Worm (Caenorhabditis elegans) whole organism, mixed stage, embryonic: ENCODE data around the gene gcy-5.
"Not testable (repeated sequence)": the region's sequence is repeated elsewhere in the genome, so short reads cannot be mapped to it uniquely, and the experiment has no call there.

ENCODE experiments used
- M03D4.4 ChIP-seq: sonication (generic microtip); optimal IDR thresholded peaks from 2 replicates; lab custom pipeline; 2017; ENCODE audit warnings: mild to moderate bottlenecking, missing genetic modification characterization, missing compliant biosample characterization
- bed-3 ChIP-seq: fragments of 200-800 bp; sonication (Bioruptor generic); optimal IDR thresholded peaks from 3 replicates; lab custom pipeline; 2018; ENCODE audit warnings: mild to moderate bottlenecking, missing genetic modification characterization, moderate library complexity, missing compliant biosample characterization
- ces-1 ChIP-seq: fragments of 150-350 bp; optimal IDR thresholded peaks from 2 replicates; lab custom pipeline; 2014; ENCODE audit warnings: missing biosample characterization, missing genetic modification reagents, missing genetic modification characterization
- elt-1 ChIP-seq: sonication (generic microtip); optimal IDR thresholded peaks from 2 replicates; lab custom pipeline; 2017; ENCODE audit warnings: missing genetic modification characterization, mild to moderate bottlenecking, missing compliant biosample characterization, antibody characterized with exemption, moderate library complexity, borderline replicate concordance; ENCODE audit not compliant: insufficient read depth
- lin-13 ChIP-seq: fragments of 150-350 bp; optimal IDR thresholded peaks from 2 replicates; lab custom pipeline; 2014; ENCODE audit warnings: missing biosample characterization, missing genetic modification characterization
- lsy-2 ChIP-seq: fragments of 150-350 bp; optimal IDR thresholded peaks from 2 replicates; lab custom pipeline; 2014; ENCODE audit warnings: missing biosample characterization, missing genetic modification characterization
- sptf-1 ChIP-seq: sonication (generic microtip); optimal IDR thresholded peaks from 2 replicates; lab custom pipeline; 2017; ENCODE audit warnings: mild to moderate bottlenecking, missing genetic modification characterization, moderate library complexity, missing compliant biosample characterization

DNA sequence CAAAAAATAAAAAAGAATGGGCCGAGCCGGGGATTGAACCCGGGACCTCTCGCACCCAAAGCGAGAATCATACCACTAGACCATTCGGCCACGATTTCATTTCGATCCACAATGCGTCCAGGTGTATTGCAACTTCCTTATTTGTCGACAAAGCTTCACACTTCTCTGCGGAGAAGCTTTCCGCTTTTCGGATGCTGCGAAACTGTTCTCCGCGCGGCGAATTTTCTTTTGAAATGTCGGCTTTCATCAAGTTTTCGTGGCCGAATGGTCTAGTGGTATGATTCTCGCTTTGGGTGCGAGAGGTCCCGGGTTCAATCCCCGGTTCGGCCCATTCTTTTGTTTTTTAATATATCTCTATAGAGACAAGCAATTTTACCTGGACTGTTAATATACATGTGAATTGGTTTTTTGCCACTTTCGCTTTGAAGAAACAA lies 13.9 kb downstream of the gcy-5 start:
- peak; percentile 41 for TF ChIP-seq sptf-1 (tag; lab: Kevin White, UChicago)
- TF ChIP-seq elt-1 (tag; lab: Kevin White, UChicago); M03D4.4; lsy-2 (tag; lab: Kevin White, UChicago); bed-3; ces-1; lin-13 (tag; lab: Kevin White, UChicago): not testable (repeated sequence)
